Fruit fly (Drosophila melanogaster) whole organism, pupa: ENCODE results near the gene Gss2.

Experiments
- CG17806 ChIP-seq: fragments of 200-800 bp; sonication (Bioruptor generic); optimal IDR thresholded peaks from 2 replicates; lab custom pipeline; 2018; ENCODE audit warnings: missing biosample characterization, mild to moderate bottlenecking, missing genetic modification characterization, moderate library complexity
- EcR ChIP-seq: fragments of 200-800 bp; sonication (Bioruptor generic); optimal IDR thresholded peaks from 3 replicates; lab custom pipeline; 2019; ENCODE audit warnings: missing biosample characterization, missing genetic modification characterization, mild to moderate bottlenecking, moderate library complexity, missing genetic modification reagents
- Snoo ChIP-seq: fragments of 200-800 bp; sonication (Bioruptor generic); optimal IDR thresholded peaks from 3 replicates; lab custom pipeline; 2017; ENCODE audit warnings: missing biosample characterization, mild to moderate bottlenecking, missing genetic modification characterization, inconsistent platforms
- gl ChIP-seq: fragments of 200-800 bp; sonication (Bioruptor generic); optimal IDR thresholded peaks from 2 replicates; lab custom pipeline; 2018; ENCODE audit warnings: missing biosample characterization, mild to moderate bottlenecking, missing genetic modification characterization

DNA sequence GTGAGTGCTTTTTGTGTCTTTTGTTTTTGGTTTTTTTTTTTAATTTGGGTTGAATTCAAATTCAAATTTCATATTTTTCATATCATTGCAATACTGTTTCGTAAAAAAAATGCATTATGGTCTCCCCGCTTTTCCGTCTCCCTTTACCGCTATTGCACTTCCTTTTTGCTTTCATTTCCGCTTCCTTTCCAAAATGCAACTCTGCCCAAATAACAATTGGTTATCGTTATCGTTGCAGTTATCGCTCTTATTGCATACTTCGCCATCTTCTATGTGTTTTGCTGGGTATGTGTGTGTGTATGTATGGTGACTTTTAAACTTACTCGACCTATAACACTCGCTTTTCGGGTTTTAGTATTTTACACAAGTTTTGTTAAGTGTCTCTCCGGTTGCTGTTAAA lies 34.4 kb upstream of the Gss2 start:
- TF ChIP-seq CG17806: no peak
- no peak for TF ChIP-seq gl
- no peak for TF ChIP-seq EcR (GFP tag; lab: Kevin White, UChicago)
- no peak for TF ChIP-seq Snoo (tag; lab: Kevin White, UChicago)
